Worm (Caenorhabditis elegans) whole organism, mixed stage, embryonic: ENCODE measurements around the gene T28D9.1.
A peak's percentile ranks its signal among the peaks of the same experiment; 100 is the strongest.

Experiments used
- M03D4.4 ChIP-seq: sonication (generic microtip); optimal IDR thresholded peaks from 2 replicates; lab custom pipeline; 2017; ENCODE audit warnings: mild to moderate bottlenecking, missing genetic modification characterization, missing compliant biosample characterization
- bed-3 ChIP-seq: fragments of 200-800 bp; sonication (Bioruptor generic); optimal IDR thresholded peaks from 3 replicates; lab custom pipeline; 2018; ENCODE audit warnings: mild to moderate bottlenecking, missing genetic modification characterization, moderate library complexity, missing compliant biosample characterization
- ceh-39 ChIP-seq: fragments of 150-350 bp; optimal IDR thresholded peaks from 2 replicates; lab custom pipeline; 2014; ENCODE audit warnings: missing biosample characterization, missing genetic modification characterization
- ces-1 ChIP-seq: fragments of 150-350 bp; optimal IDR thresholded peaks from 2 replicates; lab custom pipeline; 2014; ENCODE audit warnings: missing biosample characterization, missing genetic modification reagents, missing genetic modification characterization
- ham-2 ChIP-seq: fragments of 200-800 bp; sonication (Bioruptor generic); optimal IDR thresholded peaks from 2 replicates; lab custom pipeline; 2018; ENCODE audit warnings: mild to moderate bottlenecking, missing genetic modification characterization, missing compliant biosample characterization
- lin-13 ChIP-seq: fragments of 150-350 bp; optimal IDR thresholded peaks from 2 replicates; lab custom pipeline; 2014; ENCODE audit warnings: missing biosample characterization, missing genetic modification characterization
- lin-32 ChIP-seq: fragments of 200-800 bp; sonication (Bioruptor generic); optimal IDR thresholded peaks from 2 replicates; lab custom pipeline; 2018; ENCODE audit warnings: mild to moderate bottlenecking, missing genetic modification characterization, missing compliant biosample characterization
- mab-5 ChIP-seq: fragments of 150-350 bp; optimal IDR thresholded peaks from 2 replicates; lab custom pipeline; 2014; ENCODE audit warnings: missing biosample characterization, missing genetic modification characterization
- nhr-237 ChIP-seq: fragments of 150-350 bp; optimal IDR thresholded peaks from 2 replicates; lab custom pipeline; 2014; ENCODE audit warnings: missing biosample characterization, missing genetic modification characterization
- nhr-28 ChIP-seq: fragments of 150-350 bp; optimal IDR thresholded peaks from 2 replicates; lab custom pipeline; 2014; ENCODE audit warnings: missing biosample characterization, missing genetic modification characterization
- nhr-76 ChIP-seq: sonication (generic microtip); optimal IDR thresholded peaks from 2 replicates; lab custom pipeline; 2017; ENCODE audit warnings: missing biosample characterization, missing genetic modification characterization
- pha-4 ChIP-seq: fragments of 150-350 bp; optimal IDR thresholded peaks from 2 replicates; lab custom pipeline; 2018; ENCODE audit warnings: missing biosample characterization, missing genetic modification reagents, missing genetic modification characterization

DNA sequence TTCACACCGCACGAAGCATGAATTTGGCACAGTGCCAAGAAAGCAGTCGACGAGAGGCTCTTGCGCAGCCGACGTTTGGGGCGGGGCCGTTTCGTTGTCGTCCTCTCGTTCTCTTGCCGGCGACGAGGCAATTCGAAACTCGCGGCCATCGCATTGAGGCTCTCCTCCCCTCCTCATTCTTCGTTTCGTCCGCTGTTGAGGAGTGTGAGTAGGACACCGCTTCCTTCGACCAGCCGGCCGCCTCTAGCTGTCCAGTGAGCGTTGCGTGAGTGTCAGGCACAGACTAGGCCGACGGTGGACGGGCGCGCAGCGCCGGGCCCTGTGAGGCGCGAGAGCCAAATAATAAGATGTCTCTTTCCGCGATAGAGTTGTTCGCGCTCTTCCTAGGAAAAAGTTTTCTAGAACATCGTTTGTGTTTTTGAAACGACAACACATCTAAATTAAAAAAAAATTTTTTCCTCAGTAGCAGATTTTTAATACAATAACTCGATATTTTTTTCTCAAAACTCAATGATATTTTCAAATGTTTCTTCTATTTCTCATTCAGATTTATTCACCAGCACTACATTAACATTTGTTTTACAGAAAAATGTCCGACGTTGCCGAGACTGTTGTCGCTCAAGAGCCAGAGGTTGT is at the start of gene T28D9.1, which contains the start of gene T28D9.11:
- TF ChIP-seq ces-1 (GFP tag; lab: Kevin White, UChicago) (no peak), ham-2 (GFP tag; lab: Kevin White, UChicago) (peak; percentile 58), pha-4 (tag; lab: Kevin White, UChicago) (no peak), lin-32 (GFP tag; lab: Kevin White, UChicago) (peak; percentile 31), nhr-76 (no peak), lin-13 (tag; lab: Kevin White, UChicago) (no peak), M03D4.4 (tag; lab: Kevin White, UChicago) (peak; percentile 74), nhr-28 (tag; lab: Kevin White, UChicago) (no peak), bed-3 (GFP tag; lab: Kevin White, UChicago) (no peak), ceh-39 (no peak), mab-5 (tag; lab: Kevin White, UChicago) (no peak), nhr-237 (tag; lab: Kevin White, UChicago) (no peak)
